Fruit fly (Drosophila melanogaster) whole organism, embryonic: ENCODE measurements around the gene CG43993.
A peak's percentile ranks its signal among the peaks of the same experiment; 100 is the strongest.

Experiments used
- ATbp ChIP-seq: fragments of 200-800 bp; sonication (Bioruptor generic); optimal IDR thresholded peaks from 2 replicates; lab custom pipeline; 2017; ENCODE audit warnings: missing biosample characterization, mild to moderate bottlenecking, missing genetic modification characterization, missing genetic modification reagents
- Abd-B ChIP-seq: fragments of 200-800 bp; sonication (Bioruptor generic); optimal IDR thresholded peaks from 2 replicates; lab custom pipeline; 2018; ENCODE audit warnings: missing biosample characterization, mild to moderate bottlenecking, missing genetic modification characterization, moderate library complexity
- CG10321 ChIP-seq: fragments of 200-800 bp; sonication (Bioruptor generic); IDR thresholded peaks from 2 replicates; pipeline ENCODE4 v1.3.6; 2022; ENCODE audit warnings: missing biosample characterization, missing genetic modification characterization
- CG10979 ChIP-seq: fragments of 200-800 bp; sonication (Bioruptor generic); optimal IDR thresholded peaks from 2 replicates; lab custom pipeline; 2018; ENCODE audit warnings: missing biosample characterization, mild to moderate bottlenecking, missing genetic modification characterization, moderate library complexity
- CG11456 ChIP-seq: fragments of 200-800 bp; sonication (Bioruptor generic); IDR thresholded peaks from 3 replicates; pipeline ENCODE4 v1.3.6; 2022; ENCODE audit warnings: missing biosample characterization, missing genetic modification characterization
- CG11696 ChIP-seq: fragments of 200-800 bp; sonication (Bioruptor generic); IDR thresholded peaks from 2 replicates; pipeline ENCODE4 v1.3.6; 2022; ENCODE audit warnings: missing biosample characterization, missing genetic modification characterization
- CG12155 ChIP-seq: fragments of 200-800 bp; sonication (Bioruptor generic); optimal IDR thresholded peaks from 3 replicates; lab custom pipeline; 2016; ENCODE audit warnings: missing biosample characterization, missing genetic modification characterization
- CG12236 ChIP-seq: fragments of 200-800 bp; sonication (Bioruptor generic); optimal IDR thresholded peaks from 2 replicates; lab custom pipeline; 2016; ENCODE audit warnings: missing biosample characterization, missing genetic modification characterization
- CG14014 ChIP-seq: fragments of 200-800 bp; sonication (Bioruptor generic); IDR thresholded peaks from 2 replicates; pipeline ENCODE4 v1.3.6; 2022; ENCODE audit warnings: missing biosample characterization, missing genetic modification characterization
- CG14710 ChIP-seq: fragments of 200-800 bp; sonication (Bioruptor generic); optimal IDR thresholded peaks from 3 replicates; lab custom pipeline; 2019; ENCODE audit warnings: missing biosample characterization, mild to moderate bottlenecking, missing genetic modification characterization, moderate library complexity
- CG15269 ChIP-seq: fragments of 200-800 bp; sonication (Bioruptor generic); optimal IDR thresholded peaks from 2 replicates; lab custom pipeline; 2018; ENCODE audit warnings: missing biosample characterization, mild to moderate bottlenecking, missing genetic modification characterization, moderate library complexity
- CG16815 ChIP-seq: fragments of 200-800 bp; sonication (Bioruptor generic); optimal IDR thresholded peaks from 3 replicates; lab custom pipeline; 2017; ENCODE audit warnings: missing biosample characterization, mild to moderate bottlenecking, missing genetic modification characterization
- CG17359 ChIP-seq: fragments of 200-800 bp; sonication (Bioruptor generic); optimal IDR thresholded peaks from 3 replicates; lab custom pipeline; 2018; ENCODE audit warnings: missing biosample characterization, mild to moderate bottlenecking, missing genetic modification characterization, moderate library complexity
- CG2116 ChIP-seq: fragments of 200-800 bp; sonication (Bioruptor generic); optimal IDR thresholded peaks from 3 replicates; lab custom pipeline; 2018; ENCODE audit warnings: missing biosample characterization, mild to moderate bottlenecking, missing genetic modification characterization
- CG30431 ChIP-seq: fragments of 200-800 bp; sonication (Bioruptor generic); optimal IDR thresholded peaks from 2 replicates; lab custom pipeline; 2017; ENCODE audit warnings: missing biosample characterization, missing genetic modification characterization
- CG31441 ChIP-seq: fragments of 200-800 bp; sonication (Bioruptor generic); IDR thresholded peaks from 2 replicates; pipeline ENCODE4 v1.3.6; 2022; ENCODE audit warnings: missing biosample characterization, missing genetic modification characterization
- CG34224 ChIP-seq: fragments of 200-800 bp; sonication (Bioruptor generic); IDR thresholded peaks from 3 replicates; pipeline ENCODE4 v1.3.6; 2022; ENCODE audit warnings: missing biosample characterization, missing genetic modification characterization; ENCODE audit not compliant: partially characterized antibody
- CG4820 ChIP-seq: fragments of 200-800 bp; sonication (Bioruptor generic); optimal IDR thresholded peaks from 3 replicates; lab custom pipeline; 2016; ENCODE audit warnings: missing biosample characterization, missing genetic modification characterization
- CG6654 ChIP-seq: fragments of 200-800 bp; sonication (Bioruptor generic); optimal IDR thresholded peaks from 2 replicates; lab custom pipeline; 2017; ENCODE audit warnings: missing biosample characterization, mild to moderate bottlenecking, missing genetic modification characterization
- CG6689 ChIP-seq: fragments of 200-800 bp; sonication (Bioruptor generic); IDR thresholded peaks from 2 replicates; pipeline ENCODE4 v1.3.6; 2022; ENCODE audit warnings: missing biosample characterization, missing genetic modification characterization
- CG7372 ChIP-seq: fragments of 200-800 bp; sonication (Bioruptor generic); IDR thresholded peaks from 2 replicates; pipeline ENCODE4 v1.3.6; 2022; ENCODE audit warnings: missing biosample characterization, missing genetic modification characterization
- CG7839 ChIP-seq: fragments of 200-800 bp; sonication (Bioruptor generic); optimal IDR thresholded peaks from 3 replicates; lab custom pipeline; 2018; ENCODE audit warnings: missing biosample characterization, mild to moderate bottlenecking, missing genetic modification characterization, moderate library complexity
- CG8924 ChIP-seq: fragments of 200-800 bp; optimal IDR thresholded peaks from 3 replicates; lab custom pipeline; 2019; ENCODE audit warnings: missing biosample characterization, mild to moderate bottlenecking, missing genetic modification characterization, moderate library complexity
- CHES-1-like ChIP-seq: fragments of 200-800 bp; sonication (Bioruptor generic); optimal IDR thresholded peaks from 2 replicates; lab custom pipeline; 2016; ENCODE audit warnings: missing biosample characterization, missing genetic modification characterization
- Deaf1 ChIP-seq: fragments of 200-800 bp; optimal IDR thresholded peaks from 3 replicates; lab custom pipeline; 2019; ENCODE audit warnings: missing biosample characterization, mild to moderate bottlenecking, missing genetic modification characterization, moderate library complexity
- Elba2 ChIP-seq: fragments of 200-800 bp; sonication (Bioruptor generic); optimal IDR thresholded peaks from 3 replicates; lab custom pipeline; 2016; ENCODE audit warnings: missing biosample characterization, missing genetic modification characterization
- H15 ChIP-seq: fragments of 200-800 bp; sonication (Bioruptor generic); IDR thresholded peaks from 3 replicates; pipeline ENCODE4 v1.3.6; 2022; ENCODE audit warnings: missing biosample characterization, missing genetic modification characterization
- Hr3 ChIP-seq: fragments of 200-800 bp; sonication (Bioruptor generic); optimal IDR thresholded peaks from 3 replicates; lab custom pipeline; 2016; ENCODE audit warnings: missing biosample characterization, missing genetic modification characterization
- Hr39 ChIP-seq: fragments of >200 bp; optimal IDR thresholded peaks from 2 replicates; lab custom pipeline; 2017
- Hsf ChIP-seq: fragments of 200-800 bp; sonication (Bioruptor generic); optimal IDR thresholded peaks from 3 replicates; lab custom pipeline; 2016; ENCODE audit warnings: missing biosample characterization, missing genetic modification characterization
- Mes4 ChIP-seq: fragments of 200-800 bp; sonication (Bioruptor generic); optimal IDR thresholded peaks from 2 replicates; lab custom pipeline; 2016; ENCODE audit warnings: missing biosample characterization, missing genetic modification characterization
- Optix ChIP-seq: fragments of 200-800 bp; sonication (Bioruptor generic); IDR thresholded peaks from 3 replicates; pipeline ENCODE4 v1.3.6; 2022; ENCODE audit warnings: missing biosample characterization, missing genetic modification characterization
- Ravus ChIP-seq: fragments of 200-800 bp; sonication (Bioruptor generic); IDR thresholded peaks from 2 replicates; pipeline ENCODE4 v1.3.6; 2022; ENCODE audit warnings: missing biosample characterization, missing genetic modification characterization
- Taf1 ChIP-seq: fragments of 200-800 bp; sonication (Bioruptor generic); IDR thresholded peaks from 2 replicates; pipeline ENCODE4 v1.3.6; 2022; ENCODE audit warnings: missing biosample characterization, missing genetic modification characterization
- Tbp ChIP-seq: fragments of >200 bp; optimal IDR thresholded peaks from 2 replicates; lab custom pipeline; 2018; ENCODE audit warnings: missing biosample characterization, missing genetic modification characterization
- Vsx1 ChIP-seq: fragments of 200-800 bp; sonication (Bioruptor generic); optimal IDR thresholded peaks from 2 replicates; lab custom pipeline; 2017; ENCODE audit warnings: missing biosample characterization, mild to moderate bottlenecking, missing genetic modification characterization, missing genetic modification reagents
- bab2 ChIP-seq: fragments of 200-800 bp; sonication (Bioruptor generic); optimal IDR thresholded peaks from 2 replicates; lab custom pipeline; 2016; ENCODE audit warnings: missing biosample characterization, missing genetic modification characterization
- bsh ChIP-seq, 2 experiments: fragments of 200-800 bp; sonication (Bioruptor generic); optimal IDR thresholded peaks; 2 replicates each; lab custom pipeline; 2017 to 2018; ENCODE audit warnings: mild to moderate bottlenecking in 2 of 2, missing biosample characterization in 2 of 2, missing genetic modification characterization in 2 of 2, moderate library complexity in 1 of 2
- chif ChIP-seq, 2 experiments: fragments of 200-800 bp; sonication (Bioruptor generic); optimal IDR thresholded peaks; 3 replicates each; lab custom pipeline; 2016; ENCODE audit warnings: missing biosample characterization in 2 of 2, missing genetic modification characterization in 2 of 2
- dmrt99B ChIP-seq: fragments of 200-800 bp; sonication (Bioruptor generic); optimal IDR thresholded peaks from 2 replicates; lab custom pipeline; 2018; ENCODE audit warnings: missing biosample characterization, mild to moderate bottlenecking, missing genetic modification characterization, moderate library complexity
- gem ChIP-seq: fragments of 200-800 bp; sonication (Bioruptor generic); optimal IDR thresholded peaks from 2 replicates; lab custom pipeline; 2019; ENCODE audit warnings: missing biosample characterization, mild to moderate bottlenecking, missing genetic modification characterization, moderate library complexity
- gsb-n ChIP-seq: fragments of 200-800 bp; sonication (Bioruptor generic); optimal IDR thresholded peaks from 3 replicates; lab custom pipeline; 2018; ENCODE audit warnings: missing biosample characterization, mild to moderate bottlenecking, missing genetic modification characterization
- ind ChIP-seq: fragments of 200-800 bp; sonication (Bioruptor generic); optimal IDR thresholded peaks from 3 replicates; lab custom pipeline; 2016; ENCODE audit warnings: missing biosample characterization, missing genetic modification characterization
- jing ChIP-seq: fragments of 200-800 bp; sonication (Bioruptor generic); optimal IDR thresholded peaks from 2 replicates; lab custom pipeline; 2018; ENCODE audit warnings: missing biosample characterization, mild to moderate bottlenecking, missing genetic modification characterization
- pfk ChIP-seq: fragments of 200-800 bp; sonication (Bioruptor generic); optimal IDR thresholded peaks from 2 replicates; lab custom pipeline; 2018; ENCODE audit warnings: missing biosample characterization, mild to moderate bottlenecking, missing genetic modification characterization, moderate library complexity
- prd ChIP-seq, 3 experiments: fragments of >200 bp in 2 of 3; fragments of 200-800 bp in 1 of 3; sonication (Bioruptor generic) in 1 of 3; optimal IDR thresholded peaks in 2 of 3; IDR thresholded peaks in 1 of 3; 2 replicates in 2 of 3; 3 replicates in 1 of 3; pipeline versions ENCODE4 v1.3.6 to Lab custom; 2017 to 2022; ENCODE audit warnings: missing biosample characterization in 1 of 3, missing genetic modification characterization in 1 of 3
- scrt ChIP-seq: fragments of 200-800 bp; sonication (Bioruptor generic); optimal IDR thresholded peaks from 2 replicates; lab custom pipeline; 2018; ENCODE audit warnings: missing biosample characterization, mild to moderate bottlenecking, missing genetic modification characterization, moderate library complexity
- sd ChIP-seq: fragments of 200-800 bp; sonication (Bioruptor generic); optimal IDR thresholded peaks from 3 replicates; lab custom pipeline; 2018; ENCODE audit warnings: missing biosample characterization, mild to moderate bottlenecking, missing genetic modification characterization, moderate library complexity
- tap ChIP-seq: fragments of 200-800 bp; optimal IDR thresholded peaks from 3 replicates; lab custom pipeline; 2019; ENCODE audit warnings: missing biosample characterization, mild to moderate bottlenecking, missing genetic modification characterization, moderate library complexity
- tgo ChIP-seq: fragments of 200-800 bp; sonication (Bioruptor generic); IDR thresholded peaks from 3 replicates; pipeline ENCODE4 v1.3.6; 2022; ENCODE audit warnings: missing biosample characterization, missing genetic modification characterization
- tio ChIP-seq: fragments of 200-800 bp; sonication (Bioruptor generic); optimal IDR thresholded peaks from 2 replicates; lab custom pipeline; 2017; ENCODE audit warnings: missing biosample characterization, missing genetic modification characterization, inconsistent platforms

The CG43993 gene

DNA sequence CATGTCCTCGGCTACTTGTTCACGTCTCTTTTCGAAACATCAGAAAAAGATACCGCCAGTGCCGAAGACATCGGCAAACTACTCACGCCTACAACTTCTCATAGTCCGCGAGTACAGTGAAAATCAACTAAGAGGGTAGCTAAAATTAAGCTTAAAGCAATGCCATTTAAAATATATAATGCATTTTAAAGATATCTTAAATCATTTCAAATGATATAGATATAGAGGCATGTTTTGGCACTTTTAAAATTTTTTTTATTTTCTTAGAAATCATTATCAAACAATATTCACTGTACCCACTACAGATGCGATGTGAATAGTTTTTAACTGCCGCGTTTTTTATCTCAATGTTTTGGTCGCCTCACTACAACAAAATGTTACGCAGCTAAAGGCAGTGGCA lies 18.3 kb downstream of the CG43993 start (continued):
- no peak for TF ChIP-seq Optix (GFP tag; lab: Robert Waterston, UW)
- peak; percentile 27 for TF ChIP-seq CG8924 (tag; lab: Kevin White, UChicago)
- TF ChIP-seq Vsx1 (GFP tag; lab: Kevin White, UChicago) = no peak
- TF ChIP-seq CG17359 (tag; lab: Kevin White, UChicago) = peak; percentile 20
- TF ChIP-seq Hr39 (lab: Kevin White, UChicago) = no peak
- TF ChIP-seq CG7839 = peak; percentile 56
- TF ChIP-seq Hr3 (GFP tag; lab: Kevin White, UChicago) = peak; percentile 1
- peak; percentile 54 for TF ChIP-seq tap (tag; lab: Kevin White, UChicago)
- TF ChIP-seq Deaf1 (tag; lab: Kevin White, UChicago) = peak; percentile 8
- TF ChIP-seq gem = peak; percentile 68
- peak; percentile 47 for TF ChIP-seq CG10979 (tag; lab: Kevin White, UChicago)
- TF ChIP-seq bab2 (GFP tag; lab: Kevin White, UChicago) = peak; percentile 8
- no peak for TF ChIP-seq Ravus (GFP tag; lab: Robert Waterston, UW)
- TF ChIP-seq CG16815 (GFP tag; lab: Kevin White, UChicago) = no peak
- peak; percentile 11 for TF ChIP-seq ATbp (GFP tag; lab: Kevin White, UChicago)
- peak; percentile 54; the same call in 1 of the 3 replicates for TF ChIP-seq tgo (GFP tag; lab: Robert Waterston, UW)
- TF ChIP-seq CG10321 (GFP tag; lab: Robert Waterston, UW) = no peak
- TF ChIP-seq CG6689 (GFP tag; lab: Robert Waterston, UW) = peak; percentile 35; the same call in 1 of the 2 replicates
- 0 out of 2 replicates have a peak, but pooled peaks have one; percentile 39 for TF ChIP-seq CG14014 (GFP tag; lab: Robert Waterston, UW)
- TF ChIP-seq CG15269 (tag; lab: Kevin White, UChicago) = peak; percentile 43
- peak; percentile 26 for TF ChIP-seq CG14710
- peak; percentile 55 for TF ChIP-seq Abd-B (GFP tag; lab: Kevin White, UChicago)
- no peak for TF ChIP-seq prd (optimal IDR thresholded peaks at IDR 0.05; lab: Kevin White, UChicago)
- TF ChIP-seq prd (GFP tag; IDR thresholded peaks at IDR 0.05; lab: Robert Waterston, UW) = peak; percentile 67
- no peak for TF ChIP-seq CG6654
- TF ChIP-seq bsh (GFP tag; optimal IDR thresholded peaks at IDR 0.05; lab: Kevin White, UChicago) = peak in 1 of 2 experiments; percentile 15
- TF ChIP-seq CHES-1-like (GFP tag; lab: Kevin White, UChicago) = no peak
- peak; percentile 9 for TF ChIP-seq CG4820 (GFP tag; lab: Kevin White, UChicago)
- no peak for TF ChIP-seq CG11696 (GFP tag; lab: Robert Waterston, UW)
- TF ChIP-seq dmrt99B (tag; lab: Kevin White, UChicago) = peak; percentile 42
- TF ChIP-seq Taf1 (GFP tag; lab: Robert Waterston, UW) = 0 out of 2 replicates have a peak, but pooled peaks have one; percentile 50
- TF ChIP-seq ind (GFP tag; lab: Kevin White, UChicago) = peak; percentile 26
- peak; percentile 18 for TF ChIP-seq gsb-n

dm6 chr3L:12053695-12054094 lies 21.3 kb downstream of the CG43993 start:
- 0 out of 3 replicates have a peak, but pooled peaks have one; percentile 44 for TF ChIP-seq CG11456 (GFP tag; lab: Robert Waterston, UW)
- no peak for TF ChIP-seq CG34224
- TF ChIP-seq jing (GFP tag; lab: Kevin White, UChicago) = peak; percentile 39
- TF ChIP-seq chif (GFP tag; optimal IDR thresholded peaks at IDR 0.05; lab: Kevin White, UChicago) = peak; percentile 32 to 48
- TF ChIP-seq Hsf (GFP tag; lab: Kevin White, UChicago) = peak; percentile 26
- peak; percentile 11 for TF ChIP-seq tio (GFP tag; lab: Kevin White, UChicago)
- peak; percentile 37; the same call in 1 of the 2 replicates for TF ChIP-seq CG31441 (GFP tag; lab: Robert Waterston, UW)
- TF ChIP-seq CG7372 (GFP tag; lab: Robert Waterston, UW) = no peak
- TF ChIP-seq Elba2 (GFP tag; lab: Kevin White, UChicago) = no peak
- no peak for TF ChIP-seq CG12236 (GFP tag; lab: Kevin White, UChicago)
- no peak for TF ChIP-seq sd (tag; lab: Kevin White, UChicago)
- no peak for TF ChIP-seq CG2116 (GFP tag; lab: Kevin White, UChicago)
- peak; percentile 82 for TF ChIP-seq CG14710
- TF ChIP-seq CG12155 (GFP tag; lab: Kevin White, UChicago) = no peak
- TF ChIP-seq CG30431 (GFP tag; lab: Kevin White, UChicago) = no peak
- TF ChIP-seq H15 (GFP tag; lab: Robert Waterston, UW) = 0 out of 3 replicates have a peak, but pooled peaks have one; percentile 38
- no peak for TF ChIP-seq scrt (GFP tag; lab: Kevin White, UChicago)
- no peak for TF ChIP-seq Mes4 (GFP tag; lab: Kevin White, UChicago)
- TF ChIP-seq Tbp (GFP tag; lab: Kevin White, UChicago) = no peak
- no peak for TF ChIP-seq pfk (GFP tag; lab: Kevin White, UChicago)
